Worm (Caenorhabditis elegans): ENCODE measurements around the gene ZK938.10.

ce11 chrII:9829108-9829507 lies 21.7 kb downstream of the ZK938.10 start, which contains the start of gene ZK938.1:
- TF ChIP-seq mab-5 (tag; optimal IDR thresholded peaks at IDR 0.05) (no peak), nhr-76 (tag; optimal IDR thresholded peaks at IDR 0.05) (no peak), elt-1 (tag; optimal IDR thresholded peaks at IDR 0.05; ENCODE audit: borderline replicate concordance, insufficient read depth) (no peak), nhr-12 (tag; optimal IDR thresholded peaks at IDR 0.05) (no peak), unc-62 (GFP tag; optimal IDR thresholded peaks at IDR 0.05) (no peak), lin-13 (tag; optimal IDR thresholded peaks at IDR 0.05) (no peak), mep-1 (tag; optimal IDR thresholded peaks at IDR 0.05) (no peak), elt-3 (tag; optimal IDR thresholded peaks at IDR 0.05) (no peak), ces-1 (GFP tag; optimal IDR thresholded peaks at IDR 0.05) (no peak), nhr-237 (tag; optimal IDR thresholded peaks at IDR 0.05) (no peak)

Data from whole organism, mixed stage, embryonic.